Fruit fly (Drosophila melanogaster) whole organism, embryonic: ENCODE measurements around the gene CG32845.

Experiments used
- Adf1 ChIP-seq: fragments of 200-800 bp; sonication (Bioruptor generic); IDR thresholded peaks from 2 replicates; pipeline ENCODE4 v1.3.6; 2022; ENCODE audit warnings: missing biosample characterization, missing genetic modification characterization
- B-H2 ChIP-seq: fragments of 200-800 bp; sonication (Bioruptor generic); optimal IDR thresholded peaks from 2 replicates; lab custom pipeline; 2018; ENCODE audit warnings: missing biosample characterization, mild to moderate bottlenecking, missing genetic modification characterization
- BEAF-32 ChIP-seq: fragments of 200-800 bp; sonication (Bioruptor generic); optimal IDR thresholded peaks from 3 replicates; lab custom pipeline; 2017; ENCODE audit warnings: missing biosample characterization, missing genetic modification characterization, mild to moderate bottlenecking, moderate library complexity, missing genetic modification reagents
- CG10321 ChIP-seq: fragments of 200-800 bp; sonication (Bioruptor generic); IDR thresholded peaks from 2 replicates; pipeline ENCODE4 v1.3.6; 2022; ENCODE audit warnings: missing biosample characterization, missing genetic modification characterization
- CG10462 ChIP-seq: fragments of 200-800 bp; sonication (Bioruptor generic); optimal IDR thresholded peaks from 2 replicates; lab custom pipeline; 2016; ENCODE audit warnings: missing biosample characterization, missing genetic modification characterization
- CG11560 ChIP-seq: fragments of 200-800 bp; sonication (Bioruptor generic); IDR thresholded peaks from 3 replicates; pipeline ENCODE4 v1.3.6; 2022; ENCODE audit warnings: missing biosample characterization, missing genetic modification characterization
- CG12391 ChIP-seq: fragments of 200-800 bp; sonication (Bioruptor generic); optimal IDR thresholded peaks from 3 replicates; lab custom pipeline; 2018; ENCODE audit warnings: missing biosample characterization, mild to moderate bottlenecking, missing genetic modification characterization, moderate library complexity
- CG13894 ChIP-seq: fragments of 200-800 bp; sonication (Bioruptor generic); optimal IDR thresholded peaks from 3 replicates; lab custom pipeline; 2018; ENCODE audit warnings: missing biosample characterization, mild to moderate bottlenecking, missing genetic modification characterization, moderate library complexity
- CG14860 ChIP-seq: fragments of 200-800 bp; sonication (Bioruptor generic); IDR thresholded peaks from 3 replicates; pipeline ENCODE4 v1.3.6; 2022; ENCODE audit warnings: missing biosample characterization, missing genetic modification characterization; ENCODE audit not compliant: partially characterized antibody
- CG15479 ChIP-seq: fragments of 200-800 bp; sonication (Bioruptor generic); optimal IDR thresholded peaks from 3 replicates; lab custom pipeline; 2019; ENCODE audit warnings: missing biosample characterization, mild to moderate bottlenecking, missing genetic modification characterization, moderate library complexity
- CG18011 ChIP-seq: fragments of 200-800 bp; sonication (Bioruptor generic); optimal IDR thresholded peaks from 2 replicates; lab custom pipeline; 2017; ENCODE audit warnings: missing biosample characterization, missing genetic modification characterization, mild to moderate bottlenecking, moderate library complexity, missing genotype
- CG2889 ChIP-seq: fragments of 200-800 bp; sonication (Bioruptor generic); IDR thresholded peaks from 3 replicates; pipeline ENCODE4 v1.3.6; 2022; ENCODE audit warnings: missing biosample characterization, missing genetic modification characterization
- CG31441 ChIP-seq: fragments of 200-800 bp; sonication (Bioruptor generic); IDR thresholded peaks from 2 replicates; pipeline ENCODE4 v1.3.6; 2022; ENCODE audit warnings: missing biosample characterization, missing genetic modification characterization
- CG3726 ChIP-seq: fragments of 200-800 bp; sonication (Bioruptor generic); IDR thresholded peaks from 3 replicates; pipeline ENCODE4, ENCODE4 v1.3.6; 2022; ENCODE audit warnings: missing biosample characterization, missing genetic modification characterization
- CG4360 ChIP-seq: fragments of 200-800 bp; sonication (Bioruptor generic); IDR thresholded peaks from 2 replicates; pipeline ENCODE4 v1.3.6; 2022; ENCODE audit warnings: missing biosample characterization, missing genetic modification characterization
- CG4730 ChIP-seq: fragments of 200-800 bp; sonication (Bioruptor generic); IDR thresholded peaks from 2 replicates; pipeline ENCODE4 v1.3.6; 2022; ENCODE audit warnings: missing biosample characterization, missing genetic modification characterization
- CG5245 ChIP-seq: fragments of 200-800 bp; sonication (Bioruptor generic); optimal IDR thresholded peaks from 3 replicates; lab custom pipeline; 2016; ENCODE audit warnings: missing biosample characterization, missing genetic modification characterization
- CG6791 ChIP-seq: fragments of 200-800 bp; sonication (Bioruptor generic); IDR thresholded peaks from 3 replicates; pipeline ENCODE4 v1.3.6; 2022; ENCODE audit warnings: missing biosample characterization, missing genetic modification characterization; ENCODE audit not compliant: partially characterized antibody
- CG7556 ChIP-seq: fragments of 200-800 bp; sonication (Bioruptor generic); optimal IDR thresholded peaks from 2 replicates; lab custom pipeline; 2017; ENCODE audit warnings: missing biosample characterization, mild to moderate bottlenecking, missing genetic modification characterization
- CG7963 ChIP-seq: fragments of 200-800 bp; sonication (Bioruptor generic); IDR thresholded peaks from 3 replicates; pipeline ENCODE4 v1.3.6; 2022; ENCODE audit warnings: missing biosample characterization, missing genetic modification characterization; ENCODE audit not compliant: partially characterized antibody
- CG8290 ChIP-seq, 3 experiments: fragments of 200-800 bp; sonication (Bioruptor generic); optimal IDR thresholded peaks; 2 replicates each; lab custom pipeline; 2016 to 2019; ENCODE audit warnings: missing biosample characterization in 3 of 3, missing genetic modification characterization in 3 of 3, mild to moderate bottlenecking in 2 of 3, moderate library complexity in 1 of 3
- CG9215 ChIP-seq: fragments of 200-800 bp; sonication (Bioruptor generic); IDR thresholded peaks from 2 replicates; pipeline ENCODE4 v1.3.6; 2022; ENCODE audit warnings: missing biosample characterization, missing genetic modification characterization
- CG9932 ChIP-seq: fragments of 200-800 bp; sonication (Bioruptor generic); IDR thresholded peaks from 2 replicates; pipeline ENCODE4 v1.3.6; 2022; ENCODE audit warnings: missing biosample characterization, missing genetic modification characterization
- Ets65A ChIP-seq: fragments of 200-800 bp; sonication (Bioruptor generic); peaks from one replicate; lab custom pipeline; 2016; ENCODE audit warnings: missing biosample characterization, missing genetic modification characterization
- HLH54F ChIP-seq: fragments of 200-800 bp; sonication (Bioruptor generic); optimal IDR thresholded peaks from 3 replicates; lab custom pipeline; 2016; ENCODE audit warnings: missing biosample characterization, missing genetic modification characterization
- Hmx ChIP-seq: fragments of 200-800 bp; sonication (Bioruptor generic); optimal IDR thresholded peaks from 2 replicates; lab custom pipeline; 2016; ENCODE audit warnings: missing biosample characterization, missing genetic modification characterization
- Meics ChIP-seq: fragments of 200-800 bp; sonication (Bioruptor generic); optimal IDR thresholded peaks from 2 replicates; lab custom pipeline; 2017; ENCODE audit warnings: missing biosample characterization, mild to moderate bottlenecking, missing genetic modification characterization
- Myb ChIP-seq: fragments of 200-800 bp; sonication (Bioruptor generic); optimal IDR thresholded peaks from 2 replicates; lab custom pipeline; 2016; ENCODE audit warnings: missing biosample characterization, missing genetic modification characterization
- Oli ChIP-seq: fragments of 200-800 bp; sonication (Bioruptor generic); optimal IDR thresholded peaks from 2 replicates; lab custom pipeline; 2018; ENCODE audit warnings: missing biosample characterization, mild to moderate bottlenecking, missing genetic modification characterization, moderate library complexity
- Scr ChIP-seq: fragments of 200-800 bp; sonication (Bioruptor generic); IDR thresholded peaks from 2 replicates; pipeline ENCODE4 v1.3.6; 2022; ENCODE audit warnings: missing biosample characterization, missing genetic modification characterization; ENCODE audit not compliant: partially characterized antibody
- Sry-β ChIP-seq: fragments of 200-800 bp; sonication (Bioruptor generic); optimal IDR thresholded peaks from 2 replicates; lab custom pipeline; 2018; ENCODE audit warnings: missing biosample characterization, mild to moderate bottlenecking, missing genetic modification characterization, moderate library complexity
- ato ChIP-seq: fragments of 200-800 bp; sonication (Bioruptor generic); IDR thresholded peaks from 2 replicates; pipeline ENCODE4 v1.3.6; 2022; ENCODE audit warnings: missing biosample characterization, missing genetic modification characterization; ENCODE audit not compliant: partially characterized antibody
- chinmo ChIP-seq: fragments of 200-800 bp; sonication (Bioruptor generic); IDR thresholded peaks from 4 replicates; pipeline ENCODE4 v1.3.6; 2022; ENCODE audit warnings: missing biosample characterization, missing genetic modification characterization; ENCODE audit not compliant: partially characterized antibody
- cwo ChIP-seq: fragments of 200-800 bp; sonication (Bioruptor generic); optimal IDR thresholded peaks from 3 replicates; lab custom pipeline; 2017; ENCODE audit warnings: missing biosample characterization, missing genetic modification characterization, mild to moderate bottlenecking, moderate library complexity, missing genetic modification reagents
- ewg ChIP-seq: fragments of 200-800 bp; sonication (Bioruptor generic); optimal IDR thresholded peaks from 3 replicates; lab custom pipeline; 2017; ENCODE audit warnings: mild to moderate bottlenecking, missing biosample characterization, missing genetic modification reagents, missing genetic modification characterization
- jumu ChIP-seq: fragments of 200-800 bp; sonication (Bioruptor generic); optimal IDR thresholded peaks from 3 replicates; lab custom pipeline; 2016; ENCODE audit warnings: missing biosample characterization, missing genetic modification characterization
- klu ChIP-seq: fragments of 200-800 bp; sonication (Bioruptor generic); IDR thresholded peaks from 2 replicates; pipeline ENCODE4 v1.3.6; 2022; ENCODE audit warnings: missing biosample characterization, missing genetic modification characterization
- kni ChIP-seq: fragments of 200-800 bp; sonication (Bioruptor generic); optimal IDR thresholded peaks from 3 replicates; lab custom pipeline; 2017; ENCODE audit warnings: mild to moderate bottlenecking, missing biosample characterization, missing genetic modification reagents, missing genetic modification characterization
- lbe ChIP-seq: fragments of 200-800 bp; sonication (Bioruptor generic); optimal IDR thresholded peaks from 2 replicates; lab custom pipeline; 2016; ENCODE audit warnings: missing biosample characterization, mild to moderate bottlenecking, missing genetic modification characterization
- luna ChIP-seq: fragments of 200-800 bp; sonication (Bioruptor generic); optimal IDR thresholded peaks from 2 replicates; lab custom pipeline; 2016; ENCODE audit warnings: missing biosample characterization, missing genetic modification characterization
- nerfin-2 ChIP-seq: fragments of 200-800 bp; sonication (Bioruptor generic); IDR thresholded peaks from 2 replicates; pipeline ENCODE4 v1.3.6; 2022; ENCODE audit warnings: missing biosample characterization, missing genetic modification characterization; ENCODE audit not compliant: partially characterized antibody
- pita ChIP-seq: fragments of 200-800 bp; sonication (Bioruptor generic); optimal IDR thresholded peaks from 2 replicates; lab custom pipeline; 2017; ENCODE audit warnings: missing biosample characterization, mild to moderate bottlenecking, missing genetic modification characterization
- salm ChIP-seq: fragments of 200-800 bp; sonication (Bioruptor generic); optimal IDR thresholded peaks from 2 replicates; lab custom pipeline; 2018; ENCODE audit warnings: missing biosample characterization, mild to moderate bottlenecking, missing genetic modification characterization
- sens ChIP-seq: fragments of 200-800 bp; sonication (Bioruptor generic); peaks from one replicate; lab custom pipeline; 2016; ENCODE audit warnings: missing biosample characterization, missing genetic modification characterization
- sna ChIP-seq: fragments of 200-800 bp; sonication (Bioruptor generic); IDR thresholded peaks from 2 replicates; pipeline ENCODE4 v1.3.6; 2022; ENCODE audit warnings: missing biosample characterization, missing genetic modification characterization; ENCODE audit not compliant: partially characterized antibody
- sug ChIP-seq: fragments of 200-800 bp; optimal IDR thresholded peaks from 2 replicates; lab custom pipeline; 2019; ENCODE audit warnings: missing biosample characterization, mild to moderate bottlenecking, missing genetic modification characterization, moderate library complexity
- tna ChIP-seq: fragments of 200-800 bp; sonication (Bioruptor generic); IDR thresholded peaks from 2 replicates; pipeline ENCODE4 v1.3.6; 2022; ENCODE audit warnings: missing biosample characterization, missing genetic modification characterization; ENCODE audit not compliant: partially characterized antibody
- vnd ChIP-seq: fragments of 200-800 bp; sonication (Bioruptor generic); IDR thresholded peaks from 3 replicates; pipeline ENCODE4 v1.3.6; 2022; ENCODE audit warnings: missing biosample characterization, missing genetic modification characterization; ENCODE audit not compliant: partially characterized antibody
- vvl ChIP-seq: fragments of 200-800 bp; sonication (Bioruptor generic); IDR thresholded peaks from 2 replicates; pipeline ENCODE4 v1.3.6; 2022; ENCODE audit warnings: missing biosample characterization, missing genetic modification characterization

CG32845 gene

DNA sequence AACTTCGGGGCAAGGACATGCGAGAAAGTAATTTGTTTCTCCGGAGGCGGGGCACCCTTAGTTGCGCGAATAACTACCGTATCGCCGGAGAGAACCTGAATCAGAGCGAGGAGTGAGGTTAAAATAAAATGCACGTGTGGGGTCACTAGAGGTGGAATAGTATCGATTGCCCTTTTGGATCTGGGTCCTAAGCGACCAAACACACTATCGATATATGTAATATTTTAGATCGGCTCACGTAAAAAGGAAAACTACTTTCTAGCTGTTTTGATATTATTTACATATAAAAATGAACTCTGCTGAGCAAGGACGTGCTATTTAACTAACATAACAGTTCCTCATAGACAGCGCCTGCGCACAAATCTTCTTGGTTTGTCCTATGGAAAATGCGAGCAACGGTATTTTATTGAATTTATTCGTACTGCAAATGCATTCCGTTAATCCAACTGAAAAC lies 10.4 kb downstream of the CG32845 start (continued):
- no peak for TF ChIP-seq Oli (tag; lab: Kevin White, UChicago)
- TF ChIP-seq vvl (GFP tag; lab: Robert Waterston, UW): 0 out of 2 replicates have a peak, but pooled peaks have one; percentile 17
- TF ChIP-seq B-H2 (GFP tag; lab: Kevin White, UChicago): peak; percentile 13
- no peak for TF ChIP-seq Sry-β (GFP tag; lab: Kevin White, UChicago)
- peak; percentile 54 for TF ChIP-seq CG13894 (tag; lab: Kevin White, UChicago)
- TF ChIP-seq nerfin-2: peak; percentile 75
- no peak for TF ChIP-seq HLH54F (GFP tag; lab: Kevin White, UChicago)
- TF ChIP-seq lbe (GFP tag; lab: Kevin White, UChicago): no peak
- TF ChIP-seq CG7963: peak; percentile 66; the same call in 2 of the 3 replicates
- TF ChIP-seq CG6791 (GFP tag; lab: Robert Waterston, UW): peak; percentile 89
- no peak for TF ChIP-seq jumu
- TF ChIP-seq CG7556: no peak
- TF ChIP-seq vnd: peak; percentile 81
- TF ChIP-seq Myb (GFP tag; lab: Kevin White, UChicago): peak; percentile 2
- TF ChIP-seq CG15479 (GFP tag; lab: Kevin White, UChicago): no peak
- TF ChIP-seq kni (GFP tag; lab: Kevin White, UChicago): peak; percentile 1
- peak; percentile 50; the same call in 1 of the 2 replicates for TF ChIP-seq CG10321
- no peak for TF ChIP-seq pita (GFP tag; lab: Kevin White, UChicago)
- peak; percentile 93 for TF ChIP-seq sug (tag; lab: Kevin White, UChicago)
- no peak for TF ChIP-seq salm (tag; lab: Kevin White, UChicago)
- no peak for TF ChIP-seq CG9215 (GFP tag; lab: Robert Waterston, UW)
- no peak for TF ChIP-seq CG31441 (GFP tag; lab: Robert Waterston, UW)
- no peak for TF ChIP-seq CG4360 (GFP tag; lab: Robert Waterston, UW)
- peak; percentile 62; the same call in 1 of the 2 replicates for TF ChIP-seq tna (GFP tag; lab: Robert Waterston, UW)
- TF ChIP-seq CG12391: peak; percentile 1
- TF ChIP-seq ato (GFP tag; lab: Robert Waterston, UW): peak; percentile 77
- no peak for TF ChIP-seq luna (GFP tag; lab: Kevin White, UChicago)
- no peak for TF ChIP-seq Ets65A (GFP tag; lab: Kevin White, UChicago)
- peak; percentile 71 for TF ChIP-seq CG14860
- no peak for TF ChIP-seq CG18011
- TF ChIP-seq klu (GFP tag; lab: Robert Waterston, UW): no peak
- TF ChIP-seq CG2889 (GFP tag; lab: Robert Waterston, UW): no peak
- TF ChIP-seq sna (GFP tag; lab: Robert Waterston, UW): peak; percentile 80
- TF ChIP-seq cwo (GFP tag; lab: Kevin White, UChicago): peak; percentile 70
- TF ChIP-seq sens (GFP tag; lab: Kevin White, UChicago): peak; percentile 80
- peak; percentile 70 for TF ChIP-seq ewg (GFP tag; lab: Kevin White, UChicago)
- no peak for TF ChIP-seq Hmx (GFP tag; lab: Kevin White, UChicago)
- TF ChIP-seq CG10462: no peak
- TF ChIP-seq CG4730: no peak
- peak; percentile 96 for TF ChIP-seq chinmo
- TF ChIP-seq CG8290 (GFP tag; optimal IDR thresholded peaks at IDR 0.05; lab: Kevin White, UChicago): no peak
- TF ChIP-seq CG8290 (tag; optimal IDR thresholded peaks at IDR 0.05; lab: Kevin White, UChicago): peak in 1 of 2 experiments; percentile 51
- 0 out of 2 replicates have a peak, but pooled peaks have one; percentile 7 for TF ChIP-seq Adf1 (GFP tag; lab: Robert Waterston, UW)
- TF ChIP-seq CG9932 (GFP tag; lab: Robert Waterston, UW): peak; percentile 32; the same call in 1 of the 2 replicates
- TF ChIP-seq Meics (GFP tag; lab: Kevin White, UChicago): no peak
- peak; percentile 85 for TF ChIP-seq BEAF-32 (GFP tag; lab: Kevin White, UChicago)
- no peak for TF ChIP-seq CG11560 (tag; lab: Robert Waterston, UW)
- TF ChIP-seq CG3726 (GFP tag; lab: Robert Waterston, UW): no peak
- no peak for TF ChIP-seq CG5245
- peak; percentile 89 for TF ChIP-seq Scr
